Fruit fly (Drosophila melanogaster) whole organism, pupa: ENCODE data around the gene CG15143.

Experiments used
- CG10348 ChIP-seq: fragments of 200-800 bp; sonication (Bioruptor generic); IDR thresholded peaks from 2 replicates; pipeline ENCODE4 v1.3.6; 2022; ENCODE audit warnings: missing biosample characterization, missing genetic modification characterization
- CG12605 ChIP-seq: fragments of 200-800 bp; sonication (Bioruptor generic); IDR thresholded peaks from 2 replicates; pipeline ENCODE4 v1.3.6; 2022; ENCODE audit warnings: missing biosample characterization, missing genetic modification characterization
- CG13204 ChIP-seq: fragments of 200-800 bp; sonication (Bioruptor generic); optimal IDR thresholded peaks from 2 replicates; lab custom pipeline; 2018; ENCODE audit warnings: missing biosample characterization, mild to moderate bottlenecking, missing genetic modification characterization, moderate library complexity
- CG14655 ChIP-seq: fragments of 200-800 bp; sonication (Bioruptor generic); optimal IDR thresholded peaks from 3 replicates; lab custom pipeline; 2017; ENCODE audit warnings: mild to moderate bottlenecking, missing biosample characterization, missing genetic modification reagents, missing genetic modification characterization
- CG15710 ChIP-seq: fragments of 200-800 bp; sonication (Bioruptor generic); optimal IDR thresholded peaks from 2 replicates; lab custom pipeline; 2018; ENCODE audit warnings: missing biosample characterization, mild to moderate bottlenecking, missing genetic modification characterization, moderate library complexity
- CG17806 ChIP-seq: fragments of 200-800 bp; sonication (Bioruptor generic); optimal IDR thresholded peaks from 2 replicates; lab custom pipeline; 2018; ENCODE audit warnings: missing biosample characterization, mild to moderate bottlenecking, missing genetic modification characterization, moderate library complexity
- CG32121 ChIP-seq: fragments of 200-800 bp; sonication (Bioruptor generic); IDR thresholded peaks from 2 replicates; pipeline ENCODE4 v1.3.6; 2022; ENCODE audit warnings: missing biosample characterization, missing genetic modification characterization
- CG34367 ChIP-seq: fragments of 200-800 bp; sonication (Bioruptor generic); optimal IDR thresholded peaks from 2 replicates; lab custom pipeline; 2018; ENCODE audit warnings: missing biosample characterization, mild to moderate bottlenecking, missing genetic modification characterization
- CG4496 ChIP-seq: fragments of 200-800 bp; sonication (Bioruptor generic); IDR thresholded peaks from 3 replicates; pipeline ENCODE4 v1.3.6; 2022; ENCODE audit warnings: missing biosample characterization, missing genetic modification characterization
- CG8159 ChIP-seq: fragments of 200-800 bp; sonication (Bioruptor generic); optimal IDR thresholded peaks from 3 replicates; lab custom pipeline; 2018; ENCODE audit warnings: missing biosample characterization, mild to moderate bottlenecking, missing genetic modification characterization, moderate library complexity
- CG8301 ChIP-seq: fragments of 200-800 bp; sonication (Bioruptor generic); optimal IDR thresholded peaks from 2 replicates; lab custom pipeline; 2018; ENCODE audit warnings: missing biosample characterization, mild to moderate bottlenecking, missing genetic modification characterization
- CG9948 ChIP-seq: fragments of 200-800 bp; sonication (Bioruptor generic); optimal IDR thresholded peaks from 2 replicates; lab custom pipeline; 2018; ENCODE audit warnings: missing biosample characterization, mild to moderate bottlenecking, missing genetic modification characterization, moderate library complexity
- D1 ChIP-seq: fragments of 200-800 bp; sonication (Bioruptor generic); optimal IDR thresholded peaks from 2 replicates; lab custom pipeline; 2018; ENCODE audit warnings: missing biosample characterization, mild to moderate bottlenecking, missing genetic modification characterization, moderate library complexity
- EcR ChIP-seq: fragments of 200-800 bp; sonication (Bioruptor generic); optimal IDR thresholded peaks from 3 replicates; lab custom pipeline; 2019; ENCODE audit warnings: missing biosample characterization, missing genetic modification characterization, mild to moderate bottlenecking, moderate library complexity, missing genetic modification reagents
- Ets98B ChIP-seq: fragments of 200-800 bp; sonication (Bioruptor generic); IDR thresholded peaks from 2 replicates; pipeline ENCODE4 v1.3.6; 2022; ENCODE audit warnings: missing biosample characterization, missing genetic modification characterization
- Pif1A ChIP-seq: fragments of 200-800 bp; sonication (Bioruptor generic); optimal IDR thresholded peaks from 3 replicates; lab custom pipeline; 2016; ENCODE audit warnings: missing biosample characterization, missing genetic modification characterization
- Pif1B ChIP-seq: fragments of 200-800 bp; sonication (Bioruptor generic); optimal IDR thresholded peaks from 3 replicates; lab custom pipeline; 2016; ENCODE audit warnings: missing biosample characterization, missing genetic modification characterization
- Snoo ChIP-seq: fragments of 200-800 bp; sonication (Bioruptor generic); optimal IDR thresholded peaks from 3 replicates; lab custom pipeline; 2017; ENCODE audit warnings: missing biosample characterization, mild to moderate bottlenecking, missing genetic modification characterization, inconsistent platforms
- fd96Ca ChIP-seq: fragments of 200-800 bp; sonication (Bioruptor generic); IDR thresholded peaks from 3 replicates; pipeline ENCODE4 v1.3.6; 2022; ENCODE audit warnings: missing biosample characterization, missing genetic modification characterization
- gl ChIP-seq: fragments of 200-800 bp; sonication (Bioruptor generic); optimal IDR thresholded peaks from 2 replicates; lab custom pipeline; 2018; ENCODE audit warnings: missing biosample characterization, mild to moderate bottlenecking, missing genetic modification characterization
- rn ChIP-seq: fragments of 200-800 bp; sonication (Bioruptor generic); IDR thresholded peaks from 2 replicates; pipeline ENCODE4 v1.3.6; 2022; ENCODE audit warnings: missing biosample characterization, missing genetic modification characterization

Gene CG15143

dm6 chr2L:17480943-17481580 lies 43.3 kb downstream of the CG15143 start, which contains the start of the genes fws and Lamtor3:
TSS of gene fws (minus strand) at chr2L:17481029.
TSS of gene Lamtor3 (plus strand) at chr2L:17481231.
- TF ChIP-seq CG10348 (GFP tag; lab: Robert Waterston, UW) (peak; percentile 98), CG32121 (GFP tag; lab: Robert Waterston, UW) (peak; percentile 99), EcR (peak; percentile 41), CG8301 (tag; lab: Kevin White, UChicago) (peak; percentile 99), CG12605 (GFP tag; lab: Robert Waterston, UW) (peak; percentile 99), CG15710 (tag; lab: Kevin White, UChicago) (peak; percentile 99), CG34367 (tag; lab: Kevin White, UChicago) (peak; percentile 98), CG9948 (tag; lab: Kevin White, UChicago) (peak; percentile 99), gl (tag; lab: Kevin White, UChicago) (peak; percentile 95), CG8159 (tag; lab: Kevin White, UChicago) (peak; percentile 99), CG4496 (GFP tag; lab: Robert Waterston, UW) (peak; percentile 100), Pif1A (peak; percentile 98), Ets98B (GFP tag; lab: Robert Waterston, UW) (peak; percentile 100), CG14655 (GFP tag; lab: Kevin White, UChicago) (peak; percentile 99), D1 (peak; percentile 96), Pif1B (GFP tag; lab: Kevin White, UChicago) (peak; percentile 99), rn (GFP tag; lab: Robert Waterston, UW) (peak; percentile 99), fd96Ca (GFP tag; lab: Robert Waterston, UW) (peak; percentile 100), Snoo (peak; percentile 99), CG17806 (tag; lab: Kevin White, UChicago) (peak; percentile 99), CG13204 (GFP tag; lab: Kevin White, UChicago) (no peak)

dm6 chr2L:17477710-17478109 lies 46.6 kb downstream of the CG15143 start, which contains the start of gene cass:
TSS of gene cass (minus strand) at chr2L:17477888.
- TF ChIP-seq D1 (no peak), CG8159 (tag; lab: Kevin White, UChicago) (no peak), CG9948 (tag; lab: Kevin White, UChicago) (no peak), CG15710 (tag; lab: Kevin White, UChicago) (no peak), CG14655 (GFP tag; lab: Kevin White, UChicago) (no peak), CG4496 (GFP tag; lab: Robert Waterston, UW) (no peak), CG17806 (tag; lab: Kevin White, UChicago) (no peak), rn (GFP tag; lab: Robert Waterston, UW) (no peak), EcR (no peak), Snoo (no peak), CG32121 (GFP tag; lab: Robert Waterston, UW) (no peak), CG34367 (tag; lab: Kevin White, UChicago) (no peak)

dm6 chr2L:17472582-17473524 lies 51.5 kb downstream of the CG15143 start, which contains the start of gene BicD:
TSS of gene BicD (minus strand) at chr2L:17473215.
- TF ChIP-seq D1 (no peak), EcR (peak; percentile 20), CG34367 (tag; lab: Kevin White, UChicago) (no peak), Pif1B (GFP tag; lab: Kevin White, UChicago) (no peak), CG13204 (GFP tag; lab: Kevin White, UChicago) (no peak), CG9948 (tag; lab: Kevin White, UChicago) (no peak), fd96Ca (GFP tag; lab: Robert Waterston, UW) (no peak), CG32121 (GFP tag; lab: Robert Waterston, UW) (no peak), Pif1A (no peak), CG17806 (tag; lab: Kevin White, UChicago) (no peak), CG8301 (tag; lab: Kevin White, UChicago) (no peak), CG4496 (GFP tag; lab: Robert Waterston, UW) (peak; percentile 22; the same call in 1 of the 3 replicates), CG14655 (GFP tag; lab: Kevin White, UChicago) (no peak), CG12605 (GFP tag; lab: Robert Waterston, UW) (0 out of 2 replicates have a peak, but pooled peaks have one; percentile 20), Snoo (no peak), rn (GFP tag; lab: Robert Waterston, UW) (no peak), CG10348 (GFP tag; lab: Robert Waterston, UW) (no peak), gl (tag; lab: Kevin White, UChicago) (no peak), Ets98B (GFP tag; lab: Robert Waterston, UW) (peak; percentile 23; the same call in 1 of the 2 replicates)

DNA sequence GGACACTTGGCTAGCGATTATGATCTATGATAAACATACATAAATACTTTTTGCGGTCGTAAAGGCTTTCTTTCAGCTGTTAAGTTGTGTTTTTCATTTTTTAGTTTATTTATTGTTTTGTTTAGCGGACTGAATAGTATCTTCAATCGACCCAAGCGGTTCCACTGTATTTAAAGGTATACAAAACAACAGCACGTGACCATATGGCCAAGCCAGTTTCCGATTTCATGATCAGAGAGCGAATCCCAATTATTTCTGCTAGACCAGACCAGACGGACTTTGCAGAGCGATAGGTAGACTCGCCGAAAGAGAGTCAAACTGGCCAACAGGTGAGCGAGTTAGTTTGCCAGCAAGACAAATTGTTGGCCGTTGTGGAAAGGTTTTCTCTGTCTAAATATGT lies 52.8 kb downstream of the CG15143 start, which contains the start of gene Sgt:
Gene Sgt (plus strand): TSS at position 80 of the 400 bp plus-strand sequence.
- TF ChIP-seq CG9948 (tag; lab: Kevin White, UChicago) (no peak), gl (tag; lab: Kevin White, UChicago) (no peak), CG10348 (GFP tag; lab: Robert Waterston, UW) (no peak), CG8301 (tag; lab: Kevin White, UChicago) (no peak), EcR (no peak), Pif1B (GFP tag; lab: Kevin White, UChicago) (no peak), CG32121 (GFP tag; lab: Robert Waterston, UW) (no peak), Pif1A (no peak), rn (GFP tag; lab: Robert Waterston, UW) (no peak), CG17806 (tag; lab: Kevin White, UChicago) (no peak), CG34367 (tag; lab: Kevin White, UChicago) (no peak), fd96Ca (GFP tag; lab: Robert Waterston, UW) (no peak), D1 (no peak), CG12605 (GFP tag; lab: Robert Waterston, UW) (no peak), CG8159 (tag; lab: Kevin White, UChicago) (no peak), CG13204 (GFP tag; lab: Kevin White, UChicago) (no peak)
- TF ChIP-seq, all 21 proteins: peak for 0
